Fruit fly (Drosophila melanogaster): ENCODE data around the gene CG12729.

Gene CG12729

DNA sequence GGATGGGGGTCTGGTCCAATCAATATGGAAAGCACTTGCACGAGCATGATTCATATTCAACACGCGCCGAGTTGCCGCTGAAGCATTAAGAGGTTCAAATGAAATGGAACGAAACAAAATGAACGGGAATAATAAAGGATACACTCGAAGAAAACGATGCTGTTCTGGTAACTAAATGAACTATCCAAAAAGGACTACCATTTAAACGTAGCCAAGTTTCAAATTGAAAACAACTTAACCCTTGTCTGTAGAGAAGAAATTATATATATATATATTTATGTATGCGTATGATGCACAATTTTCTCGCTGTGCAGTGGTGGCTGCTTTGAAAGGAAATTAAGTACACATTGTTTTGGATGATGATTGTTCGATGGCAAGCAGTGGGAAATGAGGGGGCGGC, 7.6 kb downstream of the CG12729 start (continued):
- no peak for TF ChIP-seq ro (GFP tag; IDR thresholded peaks at IDR 0.05)
- TF ChIP-seq CG14710 (tag; optimal IDR thresholded peaks at IDR 0.05): peak; percentile 2
- TF ChIP-seq unpg (GFP tag; optimal IDR thresholded peaks at IDR 0.05): peak; percentile 10
- no peak for TF ChIP-seq CG7745 (tag; optimal IDR thresholded peaks at IDR 0.05)
- no peak for TF ChIP-seq gt (GFP tag; IDR thresholded peaks at IDR 0.05)
- TF ChIP-seq CG4360 (GFP tag; IDR thresholded peaks at IDR 0.05): no peak
- peak in 1 of 2 experiments; percentile 20 for TF ChIP-seq bsh (GFP tag; optimal IDR thresholded peaks at IDR 0.05)
- TF ChIP-seq CG4820 (GFP tag; optimal IDR thresholded peaks at IDR 0.05): no peak
- TF ChIP-seq CG42726 (GFP tag; IDR thresholded peaks at IDR 0.05; ENCODE audit: partially characterized antibody): no peak
- no peak for TF ChIP-seq p53 (GFP tag; optimal IDR thresholded peaks at IDR 0.05)
- TF ChIP-seq pum (GFP tag; optimal IDR thresholded peaks at IDR 0.05): no peak
- TF ChIP-seq grau (tag; optimal IDR thresholded peaks at IDR 0.05): peak; percentile 27
- TF ChIP-seq CG12391 (tag; optimal IDR thresholded peaks at IDR 0.05): peak; percentile 24
- TF ChIP-seq CG11456 (GFP tag; IDR thresholded peaks at IDR 0.05): no peak
- peak; percentile 29 for TF ChIP-seq CG17359 (tag; optimal IDR thresholded peaks at IDR 0.05)
- no peak for TF ChIP-seq Spps (tag; optimal IDR thresholded peaks at IDR 0.05)
- no peak for TF ChIP-seq HmgZ (tag; optimal IDR thresholded peaks at IDR 0.05)
- no peak for TF ChIP-seq Taf1 (GFP tag; IDR thresholded peaks at IDR 0.05)
- no peak for TF ChIP-seq CG10543 (GFP tag; optimal IDR thresholded peaks at IDR 0.05)
- peak; percentile 7; the same call in 1 of the 3 replicates for TF ChIP-seq zfh1 (GFP tag; IDR thresholded peaks at IDR 0.05)
- no peak for TF ChIP-seq Lhr (GFP tag; optimal IDR thresholded peaks at IDR 0.05)
- peak; percentile 38; the same call in 1 of the 2 replicates for TF ChIP-seq slbo (GFP tag; IDR thresholded peaks at IDR 0.05)
- no peak for TF ChIP-seq Pdp1 (GFP tag; optimal IDR thresholded peaks at IDR 0.05)
- TF ChIP-seq stwl (tag; optimal IDR thresholded peaks at IDR 0.05): no peak
- no peak for TF ChIP-seq bbx (GFP tag; IDR thresholded peaks at IDR 0.05; ENCODE audit: partially characterized antibody)
- no peak for TF ChIP-seq sens (GFP tag)
- TF ChIP-seq CG6813 (GFP tag; optimal IDR thresholded peaks at IDR 0.05): no peak
- no peak for TF ChIP-seq CG12769 (tag; optimal IDR thresholded peaks at IDR 0.05)
- no peak for TF ChIP-seq jing (GFP tag; optimal IDR thresholded peaks at IDR 0.05)
- no peak for TF ChIP-seq CG5180 (GFP tag; optimal IDR thresholded peaks at IDR 0.05)
- no peak for TF ChIP-seq toy (GFP tag; IDR thresholded peaks at IDR 0.05)
- TF ChIP-seq CG17612 (GFP tag; IDR thresholded peaks at IDR 0.05): no peak
- no peak for TF ChIP-seq run (tag; optimal IDR thresholded peaks at IDR 0.05)
- peak; percentile 0 for TF ChIP-seq CG15514 (GFP tag; optimal IDR thresholded peaks at IDR 0.05)
- no peak for TF ChIP-seq CG10321 (GFP tag; IDR thresholded peaks at IDR 0.05)
- TF ChIP-seq z (GFP tag; IDR thresholded peaks at IDR 0.05): no peak
- TF ChIP-seq mirr (GFP tag; optimal IDR thresholded peaks at IDR 0.05): no peak
- TF ChIP-seq dysf (GFP tag; IDR thresholded peaks at IDR 0.05): 0 out of 3 replicates have a peak, but pooled peaks have one; percentile 32
- no peak for TF ChIP-seq Fer2 (tag; optimal IDR thresholded peaks at IDR 0.05)
- no peak for TF ChIP-seq pzg (GFP tag; optimal IDR thresholded peaks at IDR 0.05)
- TF ChIP-seq Dek (tag; optimal IDR thresholded peaks at IDR 0.05): no peak
- peak; percentile 1 for TF ChIP-seq CG13424 (tag; optimal IDR thresholded peaks at IDR 0.05)
- no peak for TF ChIP-seq gro (GFP tag; optimal IDR thresholded peaks at IDR 0.05)
- TF ChIP-seq gem (tag; optimal IDR thresholded peaks at IDR 0.05): peak; percentile 45
- TF ChIP-seq Dp (GFP tag; optimal IDR thresholded peaks at IDR 0.05): no peak
- TF ChIP-seq grn (GFP tag; optimal IDR thresholded peaks at IDR 0.05): no peak
- no peak for TF ChIP-seq CG11696 (GFP tag; IDR thresholded peaks at IDR 0.05)
- no peak for TF ChIP-seq Dip3 (GFP tag; optimal IDR thresholded peaks at IDR 0.05)
- peak; percentile 60 for TF ChIP-seq CG7839 (tag; optimal IDR thresholded peaks at IDR 0.05)
- TF ChIP-seq CG12659 (GFP tag; optimal IDR thresholded peaks at IDR 0.05): no peak
- TF ChIP-seq CG17829 (tag; optimal IDR thresholded peaks at IDR 0.05): no peak
